Worm (Caenorhabditis elegans) whole organism, dauer: Measurements from ENCODE around the gene pqn-79.
"Not testable (repeated sequence)": the region's sequence is repeated elsewhere in the genome, so short reads cannot be mapped to it uniquely, and the experiment has no call there.

Source experiments
- unc-62 ChIP-seq: sonication (generic microtip); optimal IDR thresholded peaks from 2 replicates; lab custom pipeline; 2017; ENCODE audit warnings: missing biosample characterization, missing genetic modification reagents, missing genetic modification characterization

The pqn-79 gene

ce11 chrIV:15594935-15595620, at the start of gene pqn-79, which contains the start of gene pqn-78:
Gene pqn-79 (plus strand): TSS chrIV:15595570.
Gene pqn-78 (minus strand): TSS chrIV:15595035.
- not testable (repeated sequence) for TF ChIP-seq unc-62

ce11 chrIV:15554771-15555170, 40.6 kb upstream of the pqn-79 start:
- TF ChIP-seq unc-62: no peak

ce11 chrIV:15559065-15559464, 36.3 kb upstream of the pqn-79 start:
- TF ChIP-seq unc-62: no peak

DNA sequence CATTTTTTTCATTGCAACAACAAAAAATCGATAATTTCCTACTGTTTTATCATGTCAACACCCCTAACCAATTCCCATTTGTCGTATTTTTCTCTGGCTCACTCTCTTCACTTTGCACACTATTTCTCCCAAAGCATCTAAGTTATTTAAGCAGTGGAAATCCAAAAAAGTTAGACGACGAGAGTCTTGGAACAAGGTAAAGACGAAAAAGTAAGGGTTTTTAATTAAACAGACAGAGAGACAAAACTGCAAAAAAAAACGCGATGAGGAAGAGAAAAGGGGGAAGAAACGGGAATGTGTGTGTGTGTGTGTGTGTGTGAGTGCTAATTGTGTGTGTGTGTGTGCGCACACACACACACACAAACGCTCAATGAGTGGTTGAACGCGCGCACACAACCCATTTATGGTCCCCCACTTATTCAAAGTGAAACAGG, 34.1 kb upstream of the pqn-79 start:
- no peak for TF ChIP-seq unc-62

ce11 chrIV:15564327-15564726, 31.0 kb upstream of the pqn-79 start, which contains the start of gene Y105C5A.1:
Gene Y105C5A.1 (minus strand): TSS chrIV:15564427.
- TF ChIP-seq unc-62: no peak

ce11 chrIV:15570770-15571169, 24.6 kb upstream of the pqn-79 start:
- no peak for TF ChIP-seq unc-62

DNA sequence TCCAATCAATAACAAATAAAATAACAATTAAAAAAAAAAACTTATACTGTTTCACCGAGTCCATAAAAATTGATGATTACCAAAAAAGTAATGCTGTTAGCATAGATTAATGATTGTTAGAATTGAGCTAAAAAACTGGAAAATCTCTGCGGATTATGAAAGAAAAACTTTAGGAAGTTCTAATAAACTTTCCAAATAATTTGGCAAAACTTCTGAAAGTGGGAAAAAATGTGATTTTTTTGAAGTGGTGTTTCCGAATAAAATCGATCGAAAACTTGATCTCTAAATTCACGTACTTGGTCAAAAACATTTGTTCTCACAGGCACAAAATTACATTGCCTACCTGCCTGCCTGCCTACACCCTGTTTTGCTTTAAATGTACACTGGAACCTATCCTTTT, 23.7 kb upstream of the pqn-79 start:
- no peak for TF ChIP-seq unc-62

- no peak for TF ChIP-seq unc-62
These were observed 23.3 kb upstream of the pqn-79 start for ce11 chrIV:15572106-15572505.

DNA sequence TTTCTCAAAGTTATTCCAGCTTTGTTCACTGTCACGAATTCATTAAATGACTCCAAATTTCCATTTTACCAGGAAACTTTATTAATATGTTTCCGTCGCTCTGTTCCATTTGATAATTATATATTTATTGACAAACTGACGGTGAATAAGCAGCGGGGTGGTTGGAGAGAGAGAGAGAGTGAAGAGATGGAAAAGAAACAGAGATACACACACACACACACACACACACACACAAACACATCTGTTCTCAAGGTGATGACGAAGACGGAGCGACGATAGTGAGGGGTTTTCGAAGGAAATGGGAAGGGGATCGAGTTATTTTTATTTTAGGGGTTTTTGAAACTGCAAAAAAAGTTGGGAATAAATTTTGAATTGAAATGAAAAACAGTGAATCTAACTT, 21.5 kb upstream of the pqn-79 start:
- TF ChIP-seq unc-62: no peak

DNA sequence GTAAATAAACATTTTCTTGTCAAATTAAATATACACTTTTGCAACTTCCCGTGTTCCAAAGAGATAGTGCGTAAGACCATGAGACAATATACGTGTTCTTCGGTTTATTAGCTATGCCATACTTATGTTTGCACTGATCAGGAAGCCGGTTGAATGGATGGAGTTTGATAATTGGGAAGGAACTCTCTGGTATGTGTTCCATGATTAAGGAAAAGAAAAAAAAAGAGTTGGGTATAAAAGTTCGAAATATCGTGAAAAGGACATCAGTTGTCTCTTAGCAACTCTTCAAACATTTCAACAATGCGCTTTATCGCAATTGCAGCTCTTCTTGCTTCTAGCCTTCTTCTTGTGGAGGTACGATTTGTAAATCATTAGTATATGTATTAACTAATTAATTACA, 16.6 kb upstream of the pqn-79 start, which contains the start of gene pqn-76:
Gene pqn-76, plus strand, starts transcription at position 301 of the 400 bp plus-strand sequence.
- not testable (repeated sequence) for TF ChIP-seq unc-62

ce11 chrIV:15583620-15584019, 11.8 kb upstream of the pqn-79 start, which contains the start of gene Y105C5A.508:
Gene Y105C5A.508 (plus strand): TSS chrIV:15583920.
- no peak for TF ChIP-seq unc-62

DNA sequence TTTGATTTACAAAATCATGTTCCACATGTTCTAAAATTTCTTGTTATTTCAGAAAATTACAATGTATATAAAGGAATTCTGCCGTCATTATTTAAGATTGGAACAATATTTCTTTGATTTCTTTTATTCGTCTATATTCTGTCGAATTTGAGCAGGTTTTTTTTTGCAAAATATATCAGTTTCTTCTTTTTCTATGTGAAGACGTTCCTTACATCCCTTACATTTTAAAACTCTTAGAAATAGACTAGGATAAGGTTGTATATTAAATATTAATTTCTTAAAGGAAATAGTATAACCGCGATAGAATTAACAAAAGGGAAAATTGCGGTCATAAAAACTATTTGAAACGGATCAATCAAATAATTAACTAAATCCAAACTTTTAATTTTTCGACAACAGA, 6.5 kb upstream of the pqn-79 start:
- TF ChIP-seq unc-62: no peak

- TF ChIP-seq unc-62: not testable (repeated sequence)
These were observed 5.0 kb upstream of the pqn-79 start, which contains the start of gene abu-5 for ce11 chrIV:15590397-15590796. Gene abu-5 (plus strand): TSS chrIV:15590697.

- TF ChIP-seq unc-62: no peak
These were observed 3.4 kb upstream of the pqn-79 start for ce11 chrIV:15591975-15592374.

DNA sequence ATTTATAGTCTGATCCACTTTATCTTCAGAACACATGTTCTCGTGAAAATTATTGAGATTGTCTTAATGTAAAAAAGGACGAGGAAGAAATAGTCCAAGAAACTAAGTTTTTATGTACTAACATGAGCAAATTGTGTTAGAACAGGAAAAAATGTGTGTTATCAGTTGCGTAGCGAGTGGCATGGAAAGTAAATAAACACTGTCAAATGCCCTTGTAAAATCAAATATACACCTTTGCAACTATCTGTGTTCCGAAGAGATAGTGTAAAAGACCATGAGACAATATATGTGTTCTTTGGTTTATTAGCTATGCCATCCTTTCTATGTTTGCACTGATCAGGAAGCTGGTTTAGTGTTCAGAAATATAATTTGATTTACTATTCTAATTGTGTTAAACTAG, 2.3 kb upstream of the pqn-79 start:
- TF ChIP-seq unc-62: no peak

- TF ChIP-seq unc-62: no peak
These were observed 8.8 kb downstream of the pqn-79 start for ce11 chrIV:15604194-15604593.

- no peak for TF ChIP-seq unc-62
These were observed 11.0 kb downstream of the pqn-79 start for ce11 chrIV:15606396-15606795.

ce11 chrIV:15613141-15613540, 17.8 kb downstream of the pqn-79 start:
- no peak for TF ChIP-seq unc-62

DNA sequence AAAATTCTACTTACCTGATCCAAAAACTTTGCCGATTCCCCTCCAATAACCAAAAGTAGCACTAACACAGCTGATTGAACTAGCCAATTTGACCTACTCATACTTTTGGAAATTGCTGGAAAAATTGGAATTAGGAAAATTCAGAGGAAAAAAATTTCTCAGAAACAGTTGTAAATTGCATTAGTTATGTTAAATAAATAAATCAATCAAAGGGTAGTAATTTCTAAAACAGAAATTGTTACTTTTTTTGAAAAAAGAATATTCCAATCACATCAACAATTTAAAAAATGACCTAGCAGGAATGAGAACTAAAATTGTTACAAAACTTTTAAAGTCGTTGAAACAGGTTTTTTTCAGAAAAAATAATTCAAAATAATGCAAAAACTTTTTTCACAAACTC, 21.6 kb downstream of the pqn-79 start, which contains the start of gene Y105C5A.8:
Gene Y105C5A.8, minus strand, starts transcription at position 101 of the 400 bp plus-strand sequence.
- no peak for TF ChIP-seq unc-62
